Worm (Caenorhabditis elegans) whole organism, L1 larva: ENCODE data around the gene K08C7.7.
A peak's percentile ranks its signal among the peaks of the same experiment; 100 is the strongest.
"Not testable (repeated sequence)": the region's sequence is repeated elsewhere in the genome, so short reads cannot be mapped to it uniquely, and the experiment has no call there.

Experiments used
- C34B4.2 ChIP-seq: sonication (generic microtip); optimal IDR thresholded peaks from 2 replicates; lab custom pipeline; 2017; ENCODE audit warnings: mild to moderate bottlenecking, missing genetic modification characterization, missing compliant biosample characterization
- F16B12.6 ChIP-seq: fragments of 150-350 bp; optimal IDR thresholded peaks from 2 replicates; lab custom pipeline; 2014; ENCODE audit warnings: missing biosample characterization, missing genetic modification characterization
- Y116A8C.19 ChIP-seq: sonication (generic microtip); optimal IDR thresholded peaks from 2 replicates; lab custom pipeline; 2016; ENCODE audit warnings: missing compliant biosample characterization, missing genetic modification characterization, borderline replicate concordance
- blmp-1 ChIP-seq: fragments of 150-350 bp; optimal IDR thresholded peaks from 2 replicates; lab custom pipeline; 2014; ENCODE audit warnings: missing biosample characterization, missing genetic modification characterization
- ceh-63 ChIP-seq: fragments of 200-800 bp; sonication (Bioruptor generic); optimal IDR thresholded peaks from 2 replicates; lab custom pipeline; 2018; ENCODE audit warnings: mild to moderate bottlenecking, missing genetic modification characterization, missing compliant biosample characterization
- ceh-8 ChIP-seq: fragments of 200-800 bp; sonication (Bioruptor generic); optimal IDR thresholded peaks from 2 replicates; lab custom pipeline; 2018; ENCODE audit warnings: mild to moderate bottlenecking, missing genetic modification characterization, moderate library complexity, missing compliant biosample characterization
- ces-1 ChIP-seq: fragments of 150-350 bp; optimal IDR thresholded peaks from 2 replicates; lab custom pipeline; 2014; ENCODE audit warnings: missing biosample characterization, missing genetic modification reagents, missing genetic modification characterization
- dpl-1 ChIP-seq, 3 experiments: fragments of 150-350 bp in 2 of 3; sonication (generic microtip) in 1 of 3; optimal IDR thresholded peaks; 2 replicates each; lab custom pipeline; 2014 to 2017; ENCODE audit warnings: missing biosample characterization in 3 of 3, missing genetic modification characterization in 3 of 3, missing genetic modification reagents in 3 of 3
- efl-1 ChIP-seq, 4 experiments: fragments of 150-350 bp; optimal IDR thresholded peaks in 3 of 4; peaks in 1 of 4; 1 replicate in 1 of 4; 2 replicates in 3 of 4; lab custom pipeline; 2014; ENCODE audit warnings: missing biosample characterization in 2 of 4, missing genetic modification characterization in 2 of 4, missing genetic modification reagents in 2 of 4
- elt-2 ChIP-seq: sonication (generic microtip); optimal IDR thresholded peaks from 2 replicates; lab custom pipeline; 2016; ENCODE audit warnings: missing genetic modification characterization, mild to moderate bottlenecking, inconsistent platforms, missing compliant biosample characterization, missing genetic modification reagents
- fkh-10 ChIP-seq: sonication (generic microtip); optimal IDR thresholded peaks from 2 replicates; lab custom pipeline; 2017; ENCODE audit warnings: missing biosample characterization, missing genetic modification reagents, missing genetic modification characterization
- fkh-4 ChIP-seq: sonication (generic microtip); optimal IDR thresholded peaks from 2 replicates; lab custom pipeline; 2016; ENCODE audit warnings: missing compliant biosample characterization, missing genetic modification characterization, borderline replicate concordance
- fkh-8 ChIP-seq: sonication (generic microtip); optimal IDR thresholded peaks from 2 replicates; lab custom pipeline; 2016; ENCODE audit warnings: mild to moderate bottlenecking, missing genetic modification characterization, missing compliant biosample characterization
- fos-1 ChIP-seq: fragments of 150-350 bp; optimal IDR thresholded peaks from 2 replicates; lab custom pipeline; 2014; ENCODE audit warnings: missing biosample characterization, missing genetic modification characterization
- hlh-17 ChIP-seq: fragments of 200-800 bp; sonication (Bioruptor generic); optimal IDR thresholded peaks from 2 replicates; lab custom pipeline; 2018; ENCODE audit warnings: missing genetic modification characterization, mild to moderate bottlenecking, missing compliant biosample characterization, moderate library complexity, borderline replicate concordance
- hpl-2 ChIP-seq: fragments of 150-350 bp; optimal IDR thresholded peaks from 2 replicates; lab custom pipeline; 2014; ENCODE audit warnings: missing biosample characterization, missing genetic modification reagents, missing genetic modification characterization
- isw-1 ChIP-seq: fragments of 200-800 bp; sonication (Bioruptor generic); IDR thresholded peaks from 2 replicates; pipeline ENCODE4 v1.3.6; 2022; ENCODE audit warnings: missing genetic modification characterization, missing compliant biosample characterization
- jun-1 ChIP-seq: fragments of 150-350 bp; optimal IDR thresholded peaks from 2 replicates; lab custom pipeline; 2014; ENCODE audit warnings: missing biosample characterization, missing genetic modification reagents, missing genetic modification characterization
- lin-13 ChIP-seq: fragments of 150-350 bp; optimal IDR thresholded peaks from 2 replicates; lab custom pipeline; 2014; ENCODE audit warnings: missing biosample characterization, missing genetic modification reagents, missing genetic modification characterization
- lin-14 ChIP-seq: fragments of 200-800 bp; sonication (Bioruptor generic); optimal IDR thresholded peaks from 2 replicates; lab custom pipeline; 2018; ENCODE audit warnings: mild to moderate bottlenecking, missing genetic modification characterization, moderate library complexity, missing compliant biosample characterization
- lin-15B ChIP-seq: fragments of 150-350 bp; sonication (generic microtip); optimal IDR thresholded peaks from 3 replicates; lab custom pipeline; 2014; ENCODE audit warnings: missing biosample characterization, missing genetic modification characterization
- lin-35 ChIP-seq, 2 experiments: fragments of 150-350 bp; optimal IDR thresholded peaks; 2 replicates each; lab custom pipeline; 2014; ENCODE audit warnings: missing biosample characterization in 2 of 2, missing genetic modification characterization in 2 of 2, missing genetic modification reagents in 2 of 2
- lin-39 ChIP-seq: fragments of 150-350 bp; optimal IDR thresholded peaks from 2 replicates; lab custom pipeline; 2014; ENCODE audit warnings: missing biosample characterization, missing genetic modification reagents, missing genetic modification characterization
- lir-3 ChIP-seq: sonication (generic microtip); optimal IDR thresholded peaks from 2 replicates; lab custom pipeline; 2016; ENCODE audit warnings: mild to moderate bottlenecking, missing genetic modification characterization, moderate library complexity, missing compliant biosample characterization; ENCODE audit not compliant: poor library complexity
- mef-2 ChIP-seq: fragments of 150-350 bp; optimal IDR thresholded peaks from 2 replicates; lab custom pipeline; 2014; ENCODE audit warnings: missing biosample characterization, missing genetic modification characterization
- mep-1 ChIP-seq: fragments of 150-350 bp; optimal IDR thresholded peaks from 2 replicates; lab custom pipeline; 2014; ENCODE audit warnings: missing biosample characterization, missing genetic modification characterization
- nhr-12 ChIP-seq: sonication (generic microtip); optimal IDR thresholded peaks from 2 replicates; lab custom pipeline; 2017; ENCODE audit warnings: missing biosample characterization, missing genetic modification characterization
- nhr-47 ChIP-seq: sonication (generic microtip); optimal IDR thresholded peaks from 2 replicates; lab custom pipeline; 2016; ENCODE audit warnings: mild to moderate bottlenecking, missing genetic modification characterization, moderate library complexity, missing compliant biosample characterization
- nhr-71 ChIP-seq: sonication (generic microtip); optimal IDR thresholded peaks from 2 replicates; lab custom pipeline; 2016; ENCODE audit warnings: mild to moderate bottlenecking, missing genetic modification characterization, moderate library complexity, missing compliant biosample characterization
- nhr-84 ChIP-seq: sonication (generic microtip); optimal IDR thresholded peaks from 2 replicates; lab custom pipeline; 2017; ENCODE audit warnings: missing biosample characterization, missing genetic modification characterization
- nhr-85 ChIP-seq: sonication (generic microtip); peaks from one replicate; lab custom pipeline; 2016; ENCODE audit warnings: missing genetic modification characterization, inconsistent platforms, missing compliant biosample characterization
- nhr-90 ChIP-seq: sonication (generic microtip); optimal IDR thresholded peaks from 2 replicates; lab custom pipeline; 2016; ENCODE audit warnings: mild to moderate bottlenecking, missing genetic modification characterization, missing compliant biosample characterization; ENCODE audit not compliant: poor library complexity
- pag-3 ChIP-seq: sonication (generic microtip); optimal IDR thresholded peaks from 2 replicates; lab custom pipeline; 2017; ENCODE audit warnings: missing genetic modification characterization, mild to moderate bottlenecking, missing compliant biosample characterization, antibody characterized with exemption, borderline replicate concordance; ENCODE audit not compliant: insufficient read depth
- pax-3 ChIP-seq: fragments of 200-800 bp; sonication (Bioruptor generic); optimal IDR thresholded peaks from 2 replicates; lab custom pipeline; 2018; ENCODE audit warnings: mild to moderate bottlenecking, missing genetic modification characterization, moderate library complexity, missing compliant biosample characterization
- pqm-1 ChIP-seq: sonication (generic microtip); optimal IDR thresholded peaks from 3 replicates; lab custom pipeline; 2017; ENCODE audit warnings: missing biosample characterization, missing genetic modification characterization
- rnt-1 ChIP-seq: sonication (generic microtip); optimal IDR thresholded peaks from 2 replicates; lab custom pipeline; 2016; ENCODE audit warnings: mild to moderate bottlenecking, missing genetic modification characterization, moderate library complexity, missing compliant biosample characterization
- sox-4 ChIP-seq: sonication (generic microtip); optimal IDR thresholded peaks from 2 replicates; lab custom pipeline; 2016; ENCODE audit warnings: missing genetic modification characterization, missing compliant biosample characterization
- tbx-2 ChIP-seq: sonication (generic microtip); optimal IDR thresholded peaks from 2 replicates; lab custom pipeline; 2016; ENCODE audit warnings: missing genetic modification characterization, missing compliant biosample characterization
- tlp-1 ChIP-seq: fragments of 150-350 bp; optimal IDR thresholded peaks from 2 replicates; lab custom pipeline; 2014; ENCODE audit warnings: missing biosample characterization, missing genetic modification characterization
- unc-30 ChIP-seq: sonication (generic microtip); optimal IDR thresholded peaks from 2 replicates; lab custom pipeline; 2017; ENCODE audit warnings: missing biosample characterization, missing genetic modification characterization

The K08C7.7 gene

ce11 chrIV:10685758-10686157, 21.5 kb downstream of the K08C7.7 start, which contains the start of the genes K08C7.6 and R102.1:
K08C7.6 (minus strand) TSS chrIV:10685858.
R102.1 (plus strand) TSS chrIV:10686048.
- no peak for TF ChIP-seq tbx-2 (tag; lab: Kevin White, UChicago)
- TF ChIP-seq lin-15B: no peak
- TF ChIP-seq lin-14 (GFP tag; lab: Kevin White, UChicago): peak; percentile 64
- TF ChIP-seq ceh-8 (GFP tag; lab: Kevin White, UChicago): no peak

DNA sequence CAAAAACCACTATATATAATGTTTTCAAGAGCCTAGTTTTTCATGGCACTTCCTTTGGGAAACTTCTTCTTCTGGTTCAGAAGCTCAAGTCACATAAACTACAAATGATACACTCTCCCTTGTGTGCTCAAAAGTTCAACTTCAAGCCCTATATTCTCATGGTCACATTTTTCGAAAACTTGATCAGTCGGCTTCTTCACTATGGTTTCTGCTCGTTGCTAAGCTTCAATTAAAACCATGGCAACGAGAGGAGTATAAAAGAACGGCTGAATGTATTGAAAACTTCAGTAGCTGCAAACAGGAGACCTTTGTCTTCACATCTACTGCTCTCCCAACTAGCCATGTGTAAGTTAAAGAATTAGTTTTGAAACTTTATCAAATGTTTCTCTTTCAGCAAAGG, 23.1 kb downstream of the K08C7.7 start, which contains the start of gene R102.2:
R102.2 (plus strand) TSS at position 301 of the 400 bp plus-strand sequence.
- TF ChIP-seq pag-3 (tag; lab: Kevin White, UChicago); lin-13 (GFP tag; lab: Kevin White, UChicago); fkh-10: not testable (repeated sequence)

- TF ChIP-seq ceh-63: no peak
- TF ChIP-seq sox-4 (tag; lab: Kevin White, UChicago): peak; percentile 22
- no peak for TF ChIP-seq rnt-1 (tag; lab: Kevin White, UChicago)
- TF ChIP-seq tlp-1: no peak
- peak; percentile 41 for TF ChIP-seq nhr-47
- no peak for TF ChIP-seq jun-1 (tag; lab: Kevin White, UChicago)
- TF ChIP-seq nhr-85: no peak
- TF ChIP-seq pag-3 (tag; lab: Kevin White, UChicago): no peak
- no peak for TF ChIP-seq pax-3
- TF ChIP-seq dpl-1 (GFP tag; optimal IDR thresholded peaks at IDR 0.05; lab: Kevin White, UChicago): no peak
- TF ChIP-seq Y116A8C.19: no peak
- TF ChIP-seq fos-1 (tag; lab: Kevin White, UChicago): no peak
- peak; percentile 73 for TF ChIP-seq fkh-8
- no peak for TF ChIP-seq isw-1 (GFP tag; lab: Robert Waterston, UW)
- TF ChIP-seq nhr-71 (tag; lab: Kevin White, UChicago): peak; percentile 59
- TF ChIP-seq elt-2: no peak
- TF ChIP-seq efl-1 (optimal IDR thresholded peaks at IDR 0.05; lab: Kevin White, UChicago): no peak
- no peak for TF ChIP-seq efl-1 (GFP tag; optimal IDR thresholded peaks at IDR 0.05 in 1 of 2; lab: Kevin White, UChicago)
- TF ChIP-seq unc-30: no peak
- no peak for TF ChIP-seq hlh-17
- TF ChIP-seq nhr-84: no peak
- TF ChIP-seq lin-39 (tag; lab: Kevin White, UChicago): no peak
- no peak for TF ChIP-seq lin-14 (GFP tag; lab: Kevin White, UChicago)
- TF ChIP-seq pqm-1 (tag; lab: Kevin White, UChicago): no peak
- TF ChIP-seq mep-1 (tag; lab: Kevin White, UChicago): no peak
- no peak for TF ChIP-seq hpl-2 (GFP tag; lab: Kevin White, UChicago)
- no peak for TF ChIP-seq lir-3
- TF ChIP-seq F16B12.6: no peak
- TF ChIP-seq blmp-1 (tag; lab: Kevin White, UChicago): no peak
- TF ChIP-seq lin-13 (GFP tag; lab: Kevin White, UChicago): no peak
- TF ChIP-seq nhr-12 (tag; lab: Kevin White, UChicago): no peak
- no peak for TF ChIP-seq mef-2
- no peak for TF ChIP-seq fkh-4
- TF ChIP-seq lin-35 (GFP tag; optimal IDR thresholded peaks at IDR 0.05; lab: Kevin White, UChicago): no peak
- no peak for TF ChIP-seq nhr-90 (tag; lab: Kevin White, UChicago)
- TF ChIP-seq ces-1 (GFP tag; lab: Kevin White, UChicago): no peak
- TF ChIP-seq C34B4.2 (tag; lab: Kevin White, UChicago): no peak
These were observed 24.8 kb downstream of the K08C7.7 start, which contains the start of gene R102.3 for ce11 chrIV:10688972-10689567. R102.3 (plus strand) TSS chrIV:10689517.
